Worm (Caenorhabditis elegans) whole organism, early embryonic: ENCODE data around the gene flp-15.

Experiments used
- B0310.2 ChIP-seq: sonication (generic microtip); optimal IDR thresholded peaks from 2 replicates; lab custom pipeline; 2016; ENCODE audit warnings: mild to moderate bottlenecking, missing genetic modification characterization, missing compliant biosample characterization
- aly-1 ChIP-seq: sonication (generic microtip); optimal IDR thresholded peaks from 2 replicates; lab custom pipeline; 2016; ENCODE audit warnings: missing genetic modification characterization, missing compliant biosample characterization
- ama-1 ChIP-seq: fragments of 150-350 bp; optimal IDR thresholded peaks from 2 replicates; lab custom pipeline; 2014
- ceh-13 ChIP-seq: fragments of 200-800 bp; sonication (Bioruptor generic); optimal IDR thresholded peaks from 2 replicates; lab custom pipeline; 2018; ENCODE audit warnings: mild to moderate bottlenecking, missing genetic modification characterization, missing compliant biosample characterization
- ceh-36 ChIP-seq: sonication (generic microtip); optimal IDR thresholded peaks from 2 replicates; lab custom pipeline; 2016; ENCODE audit warnings: missing genetic modification characterization, inconsistent platforms, missing compliant biosample characterization
- ets-7 ChIP-seq: sonication (generic microtip); optimal IDR thresholded peaks from 2 replicates; lab custom pipeline; 2016; ENCODE audit warnings: missing genotype, missing genetic modification characterization, missing compliant biosample characterization
- flt-1 ChIP-seq: fragments of 200-800 bp; sonication (Bioruptor generic); IDR thresholded peaks from 2 replicates; pipeline ENCODE4 v1.3.6; 2022; ENCODE audit warnings: missing genetic modification characterization, missing compliant biosample characterization
- hmg-4 ChIP-seq: fragments of 200-800 bp; sonication (Bioruptor generic); optimal IDR thresholded peaks from 2 replicates; lab custom pipeline; 2018; ENCODE audit warnings: mild to moderate bottlenecking, missing genetic modification characterization, missing compliant biosample characterization
- hnd-1 ChIP-seq: sonication (generic microtip); optimal IDR thresholded peaks from 2 replicates; lab custom pipeline; 2016; ENCODE audit warnings: missing genetic modification characterization, missing compliant biosample characterization
- pes-1 ChIP-seq: fragments of 200-800 bp; sonication (Bioruptor generic); IDR thresholded peaks from 2 replicates; pipeline ENCODE4 v1.3.6; 2022; ENCODE audit warnings: missing genetic modification reagents, missing genetic modification characterization, missing compliant biosample characterization
- scrt-1 ChIP-seq: fragments of 200-800 bp; sonication (Bioruptor generic); IDR thresholded peaks from 2 replicates; pipeline ENCODE4 v1.3.6; 2022; ENCODE audit warnings: missing genetic modification characterization, missing compliant biosample characterization
- tbx-11 ChIP-seq: fragments of 200-800 bp; sonication (Bioruptor generic); IDR thresholded peaks from 2 replicates; pipeline ENCODE4 v1.3.6; 2022; ENCODE audit warnings: missing genetic modification characterization, missing compliant biosample characterization
- tra-4 ChIP-seq: sonication (generic microtip); optimal IDR thresholded peaks from 2 replicates; lab custom pipeline; 2017; ENCODE audit warnings: missing genetic modification characterization, missing compliant biosample characterization

DNA sequence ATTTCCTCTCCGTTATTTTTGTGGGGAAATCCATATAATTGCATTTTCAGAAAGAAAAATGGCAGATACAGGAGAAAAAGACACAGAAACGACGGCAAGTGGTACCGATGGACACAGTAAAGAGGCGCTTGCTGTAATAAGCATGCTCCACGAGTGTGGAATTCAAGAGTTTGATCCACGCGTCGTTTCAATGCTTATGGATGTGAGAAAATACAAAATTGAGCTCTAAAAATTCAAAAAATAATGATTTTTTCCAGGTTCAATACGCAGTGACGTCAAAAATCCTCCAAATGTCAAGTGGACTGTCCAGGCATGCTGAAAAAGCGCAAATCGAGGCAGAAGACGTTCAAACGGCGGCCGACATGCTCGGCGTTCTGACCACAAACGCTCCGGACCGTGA is 43.4 kb downstream of the flp-15 start, which contains the start of gene taf-9:
- TF ChIP-seq pes-1 (GFP tag; lab: Robert Waterston, UW): no peak
- TF ChIP-seq hmg-4 (GFP tag; lab: Kevin White, UChicago): no peak
- TF ChIP-seq B0310.2 (tag; lab: Kevin White, UChicago): no peak
- TF ChIP-seq ceh-13 (GFP tag; lab: Kevin White, UChicago): no peak
- TF ChIP-seq aly-1 (tag; lab: Kevin White, UChicago): no peak
- TF ChIP-seq ets-7 (tag; lab: Kevin White, UChicago): no peak
- no peak for TF ChIP-seq ama-1 (lab: Kevin White, UChicago)
- no peak for TF ChIP-seq tra-4
- no peak for TF ChIP-seq hnd-1 (tag; lab: Kevin White, UChicago)
- TF ChIP-seq ceh-36: no peak
- no peak for TF ChIP-seq tbx-11 (GFP tag; lab: Robert Waterston, UW)
- no peak for TF ChIP-seq scrt-1 (GFP tag; lab: Robert Waterston, UW)
- TF ChIP-seq flt-1 (GFP tag; lab: Robert Waterston, UW): no peak
